Worm (Caenorhabditis elegans): ENCODE measurements around the gene C25A11.2.

Gene C25A11.2

DNA sequence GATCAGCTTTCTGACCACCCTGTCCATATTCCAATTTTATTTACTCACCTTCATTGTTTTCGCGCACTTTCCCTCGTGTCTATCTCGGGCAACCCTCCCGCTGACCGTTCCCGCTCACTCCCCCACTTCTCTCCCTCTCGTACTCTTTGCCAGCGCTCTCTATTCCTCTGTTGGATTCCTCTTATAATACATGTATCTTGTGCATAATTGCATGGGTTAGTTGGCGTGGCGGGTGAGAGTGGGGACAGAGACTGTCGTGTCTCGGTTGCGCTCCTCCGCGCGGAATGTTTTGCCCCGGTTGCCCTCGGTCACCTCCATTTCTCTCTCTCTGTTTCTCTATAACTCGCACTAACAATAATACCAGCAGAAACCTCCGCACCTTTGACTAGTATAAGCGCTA is 11.7 kb upstream of the C25A11.2 start:
- no peak for TF ChIP-seq W03F9.2 (tag; optimal IDR thresholded peaks at IDR 0.05)
- no peak for TF ChIP-seq him-1 (tag; optimal IDR thresholded peaks at IDR 0.05)
- TF ChIP-seq dao-5 (tag; optimal IDR thresholded peaks at IDR 0.05): no peak

DNA sequence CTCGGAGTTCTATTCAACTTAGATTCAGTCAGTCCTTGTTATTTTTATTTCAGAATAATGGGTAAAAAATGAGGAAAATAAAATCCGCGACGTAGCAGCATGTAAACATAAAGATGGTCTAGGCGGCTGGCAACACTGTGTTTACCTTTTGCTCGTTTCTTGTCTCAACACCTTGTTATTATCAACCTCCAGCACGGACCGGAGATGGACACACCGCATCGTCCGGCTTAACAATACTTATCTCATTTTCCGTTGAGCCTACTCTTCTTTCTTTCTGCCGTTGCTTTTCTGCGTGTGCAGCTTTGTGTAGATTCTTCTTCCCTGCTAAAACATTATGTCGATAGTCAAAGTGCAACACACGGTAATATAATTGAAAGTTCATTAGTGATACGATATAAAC is 10.8 kb upstream of the C25A11.2 start:
- no peak for TF ChIP-seq dao-5 (tag; optimal IDR thresholded peaks at IDR 0.05)
- no peak for TF ChIP-seq him-1 (tag; optimal IDR thresholded peaks at IDR 0.05)
- no peak for TF ChIP-seq W03F9.2 (tag; optimal IDR thresholded peaks at IDR 0.05)

DNA sequence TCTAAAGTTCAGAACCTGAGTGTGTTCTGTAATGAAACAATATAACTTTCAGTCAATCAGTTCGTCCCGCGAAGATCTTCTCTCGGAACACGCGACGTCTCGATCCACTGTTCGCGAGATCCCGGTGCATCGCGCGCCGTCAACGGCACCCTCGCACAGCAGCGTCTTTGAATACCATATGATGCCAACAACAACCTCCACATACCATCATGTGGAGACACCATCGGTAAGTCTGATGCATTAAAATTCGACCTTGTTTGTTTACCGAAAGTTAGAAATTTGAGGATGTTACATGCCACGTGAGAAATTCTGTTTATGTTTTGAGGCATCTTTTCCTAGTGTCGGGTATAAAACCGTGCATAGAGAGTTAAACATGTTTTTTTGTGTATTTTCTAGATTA is 10.3 kb upstream of the C25A11.2 start:
- TF ChIP-seq dao-5 (tag; optimal IDR thresholded peaks at IDR 0.05) (no peak), W03F9.2 (tag; optimal IDR thresholded peaks at IDR 0.05) (no peak), him-1 (tag; optimal IDR thresholded peaks at IDR 0.05) (no peak)

DNA sequence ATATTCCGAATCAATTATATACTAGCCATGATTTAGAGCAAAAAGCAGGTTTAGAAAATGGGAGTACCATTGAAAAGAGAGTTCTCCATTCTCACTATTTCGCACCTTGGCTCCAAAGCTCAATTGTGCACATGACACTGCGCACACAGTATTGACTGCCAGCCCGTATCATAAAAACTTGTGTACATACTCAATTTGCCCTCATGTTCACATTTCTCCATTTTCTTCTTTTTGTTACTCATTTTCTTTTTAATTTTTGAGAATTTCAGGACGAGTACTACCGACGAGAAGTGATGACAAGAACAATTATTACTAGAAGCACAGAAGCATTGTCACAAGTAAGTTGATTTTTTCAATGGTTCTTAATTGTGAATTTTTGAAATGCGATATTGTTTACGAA is 9.5 kb upstream of the C25A11.2 start:
- TF ChIP-seq him-1 (tag; optimal IDR thresholded peaks at IDR 0.05): no peak
- TF ChIP-seq dao-5 (tag; optimal IDR thresholded peaks at IDR 0.05): no peak
- TF ChIP-seq W03F9.2 (tag; optimal IDR thresholded peaks at IDR 0.05): no peak

DNA sequence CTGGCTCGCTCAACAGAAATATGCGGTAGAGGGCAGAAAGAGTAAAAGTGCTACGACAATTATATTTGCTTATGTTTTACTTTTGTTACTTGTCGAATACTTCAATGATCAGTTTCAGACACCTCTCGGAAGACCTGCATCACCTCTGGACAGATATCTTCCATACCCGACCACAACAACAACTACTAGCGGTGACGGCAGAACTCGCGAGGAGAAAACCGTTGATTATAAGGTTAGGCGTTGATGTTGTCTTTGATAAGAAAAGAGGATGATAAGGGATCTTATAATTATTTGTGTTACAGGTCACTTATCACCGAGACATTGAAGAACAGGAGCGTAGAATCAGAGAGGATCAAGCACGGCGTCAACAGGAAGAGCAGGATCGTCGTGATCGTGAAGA is 8.8 kb upstream of the C25A11.2 start:
- TF ChIP-seq dao-5 (tag; optimal IDR thresholded peaks at IDR 0.05) (no peak), him-1 (tag; optimal IDR thresholded peaks at IDR 0.05) (no peak), W03F9.2 (tag; optimal IDR thresholded peaks at IDR 0.05) (no peak)

DNA sequence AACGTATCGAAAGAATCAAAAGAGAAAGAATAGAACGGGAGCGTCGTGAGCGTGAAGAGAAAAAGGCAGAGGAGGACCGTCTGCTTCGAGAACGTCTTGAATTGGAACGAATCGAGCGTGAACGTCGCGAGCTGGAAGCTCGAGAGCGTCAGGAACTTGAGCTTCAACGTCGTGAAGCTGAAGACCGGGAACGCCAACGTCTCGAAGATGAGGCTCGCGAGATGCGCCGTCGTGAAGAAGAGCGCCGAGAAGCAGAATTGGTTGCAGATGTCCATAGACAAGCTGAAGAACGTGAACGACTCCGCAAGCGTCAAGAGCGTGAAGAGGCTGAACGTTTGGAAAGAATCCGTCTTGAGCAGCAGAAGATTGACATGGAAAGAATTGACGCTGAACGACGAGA is 8.0 kb upstream of the C25A11.2 start:
- TF ChIP-seq W03F9.2 (tag; optimal IDR thresholded peaks at IDR 0.05) (no peak), dao-5 (tag; optimal IDR thresholded peaks at IDR 0.05) (no peak), him-1 (tag; optimal IDR thresholded peaks at IDR 0.05) (no peak)

DNA sequence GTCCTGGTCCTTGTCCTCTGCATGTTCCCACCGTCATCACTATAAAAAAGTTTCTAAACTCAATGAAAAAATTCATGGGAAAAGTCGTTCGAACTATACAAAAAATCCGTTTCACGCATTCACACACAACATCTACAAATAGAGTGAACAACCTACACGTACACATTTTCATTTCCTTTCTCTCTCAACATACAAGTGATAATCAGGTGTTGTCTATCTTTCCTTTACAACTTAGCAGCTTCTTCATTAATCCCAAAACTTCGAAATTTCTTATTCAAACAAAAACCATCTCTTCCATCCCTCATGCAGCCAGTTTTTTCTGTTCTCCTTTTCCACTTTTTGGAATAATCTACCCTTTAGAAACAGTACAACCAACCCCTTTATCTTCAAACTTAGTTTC is 6.0 kb upstream of the C25A11.2 start:
- TF ChIP-seq dao-5 (tag; optimal IDR thresholded peaks at IDR 0.05) (no peak), him-1 (tag; optimal IDR thresholded peaks at IDR 0.05) (no peak), W03F9.2 (tag; optimal IDR thresholded peaks at IDR 0.05) (no peak)

DNA sequence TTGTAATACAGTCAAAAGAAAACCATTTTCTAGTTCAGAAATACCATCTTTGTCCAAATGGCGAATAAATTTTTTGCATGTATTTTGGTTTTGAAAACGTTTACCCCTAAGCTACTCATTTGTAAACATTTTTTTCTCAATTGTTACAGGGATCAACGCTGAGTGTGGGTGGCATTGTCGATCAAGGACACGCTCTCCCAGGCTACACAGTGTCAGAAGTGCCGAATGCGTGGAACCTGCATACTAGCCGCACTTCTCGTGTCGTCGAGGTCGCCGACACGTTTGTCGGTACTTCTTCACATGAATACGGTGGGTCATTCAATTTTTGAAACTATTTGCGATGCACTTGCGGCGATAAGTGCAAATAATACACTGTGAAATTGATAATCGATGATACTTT is 2.3 kb upstream of the C25A11.2 start:
- TF ChIP-seq W03F9.2 (tag; optimal IDR thresholded peaks at IDR 0.05) (no peak), him-1 (tag; optimal IDR thresholded peaks at IDR 0.05) (no peak), dao-5 (tag; optimal IDR thresholded peaks at IDR 0.05) (no peak)

DNA sequence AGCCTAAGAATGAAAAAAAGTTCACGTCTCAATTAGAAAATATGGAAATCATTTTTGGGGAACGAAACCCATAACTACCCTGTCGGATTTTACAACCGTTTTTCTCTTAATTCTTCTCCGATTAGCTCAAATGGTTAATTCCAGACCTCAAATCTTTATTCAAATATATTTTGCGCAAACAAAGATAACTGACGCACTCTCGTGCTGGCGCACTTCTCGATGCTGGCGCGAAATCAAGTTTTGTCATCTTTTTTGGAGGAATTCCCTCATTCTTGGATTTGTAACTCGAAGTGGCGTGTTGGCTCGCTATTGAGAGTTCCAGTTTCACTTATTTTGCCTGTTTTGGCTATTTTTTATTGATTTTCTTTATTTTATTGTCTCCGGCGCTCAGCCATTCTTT is 3.7 kb downstream of the C25A11.2 start:
- TF ChIP-seq dao-5 (tag; optimal IDR thresholded peaks at IDR 0.05) (no peak), W03F9.2 (tag; optimal IDR thresholded peaks at IDR 0.05) (no peak), him-1 (tag; optimal IDR thresholded peaks at IDR 0.05) (no peak)

DNA sequence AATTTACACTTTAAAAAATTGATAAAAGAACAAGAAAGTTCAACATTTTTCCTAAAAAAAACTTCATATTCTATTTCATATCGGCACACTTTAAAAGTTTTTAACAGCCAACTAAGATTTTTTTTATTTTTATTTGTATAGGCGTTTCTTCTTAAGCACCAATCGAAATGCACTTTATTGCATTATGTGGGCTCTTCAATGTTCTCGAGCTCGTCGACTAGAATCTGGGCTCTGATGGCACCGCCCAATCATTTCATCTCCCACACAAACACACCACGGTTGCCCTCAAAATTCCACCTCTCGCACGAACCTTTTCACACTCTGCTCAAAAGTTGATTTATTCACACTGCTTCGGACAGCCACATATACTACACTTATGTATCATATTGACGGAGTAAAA is 23.5 kb downstream of the C25A11.2 start, which contains the start of gene B0563.6:
TSS of gene B0563.6 (plus strand) at position 301 of the 400 bp plus-strand sequence.
- TF ChIP-seq dao-5 (tag; optimal IDR thresholded peaks at IDR 0.05) (no peak), him-1 (tag; optimal IDR thresholded peaks at IDR 0.05) (no peak), W03F9.2 (tag; optimal IDR thresholded peaks at IDR 0.05) (no peak)

DNA sequence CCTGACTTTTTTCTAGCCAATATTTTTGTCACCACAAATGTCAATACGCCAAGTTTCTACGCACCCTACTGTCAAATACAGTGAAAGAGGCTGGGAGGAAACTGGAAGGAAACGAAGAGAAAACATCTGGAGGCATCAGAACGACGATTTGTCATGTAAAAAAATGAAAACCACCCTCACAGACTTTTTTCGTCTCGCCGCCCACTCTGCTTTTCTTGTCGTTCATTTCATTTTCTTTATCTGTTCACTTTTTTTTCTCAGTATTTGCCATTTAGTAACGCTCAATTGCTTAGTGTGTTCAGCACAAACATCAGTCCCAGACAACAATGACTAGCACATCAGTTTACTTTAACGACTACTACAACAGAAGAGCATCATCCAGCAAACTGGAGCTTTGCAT is 32.0 kb downstream of the C25A11.2 start, which contains the start of gene B0563.5:
TSS of gene B0563.5 (plus strand) at position 301 of the 400 bp plus-strand sequence.
- TF ChIP-seq him-1 (tag; optimal IDR thresholded peaks at IDR 0.05): no peak
- TF ChIP-seq W03F9.2 (tag; optimal IDR thresholded peaks at IDR 0.05): no peak
- TF ChIP-seq dao-5 (tag; optimal IDR thresholded peaks at IDR 0.05): no peak

DNA sequence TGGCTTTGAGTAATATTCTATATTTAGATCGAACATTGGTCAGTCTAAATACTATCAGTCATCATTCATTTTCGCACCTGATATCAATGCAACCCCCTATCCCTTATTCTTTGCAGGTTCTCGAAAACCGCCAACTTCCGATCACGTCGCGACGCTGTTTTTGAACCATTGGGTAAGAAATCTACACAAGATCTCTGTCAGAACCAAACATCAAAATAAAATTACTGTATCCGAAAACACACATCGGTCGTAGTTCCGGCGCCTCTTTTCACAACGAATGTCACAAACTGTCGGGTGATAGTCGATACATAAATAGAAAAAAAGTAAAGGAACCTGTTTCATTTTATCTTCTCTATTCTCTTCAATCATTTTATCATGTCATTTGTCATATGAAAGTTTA is 33.1 kb downstream of the C25A11.2 start:
- no peak for TF ChIP-seq W03F9.2 (tag; optimal IDR thresholded peaks at IDR 0.05)

DNA sequence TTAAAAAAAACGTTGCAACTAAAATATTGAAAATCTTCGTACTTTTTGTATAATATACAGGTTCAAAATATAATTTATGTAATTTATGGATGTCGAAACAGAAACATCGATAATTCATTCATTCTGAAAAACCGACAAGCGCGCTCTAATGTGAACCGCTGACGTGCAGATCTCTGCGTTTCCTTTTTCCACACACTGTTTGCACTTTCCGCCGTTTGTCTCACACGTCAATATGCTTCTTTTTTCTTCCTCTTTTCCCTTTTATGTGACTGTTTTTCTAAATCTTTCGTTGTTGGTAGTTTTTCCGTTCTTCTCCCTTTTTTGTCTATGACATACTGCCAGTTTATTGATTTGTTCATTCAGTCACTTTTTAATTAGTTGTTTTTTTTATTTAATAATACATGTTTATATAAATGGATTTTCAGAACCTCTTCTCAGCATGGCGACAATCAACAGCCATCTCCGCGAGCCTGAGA is 36.4 kb downstream of the C25A11.2 start, which contains the start of gene tmbi-4:
TSS of gene tmbi-4 (plus strand) at position 426 of the 476 bp plus-strand sequence.
- TF ChIP-seq dao-5 (tag; optimal IDR thresholded peaks at IDR 0.05): no peak
- TF ChIP-seq W03F9.2 (tag; optimal IDR thresholded peaks at IDR 0.05): peak; percentile 28

DNA sequence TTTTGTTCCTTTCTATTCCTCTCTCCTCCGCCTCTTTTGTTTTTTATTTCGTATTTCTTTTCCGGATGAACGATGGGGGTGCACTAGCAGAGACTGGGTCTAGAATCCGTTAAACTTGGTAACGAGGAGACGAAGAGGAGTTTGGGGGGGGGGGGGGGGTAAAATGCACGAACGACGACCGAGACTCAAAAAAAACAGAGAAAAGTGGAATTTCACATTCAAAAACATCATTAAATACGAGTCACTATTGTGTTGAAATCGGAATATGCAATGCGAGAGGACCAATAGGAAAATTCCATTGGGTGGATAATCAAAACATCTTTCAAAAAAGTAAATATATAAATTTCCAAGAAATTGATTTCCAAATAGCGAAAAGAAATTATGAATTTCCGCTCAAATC is 40.4 kb downstream of the C25A11.2 start, which contains the start of gene B0563.7:
TSS of gene B0563.7 (minus strand) at position 101 of the 400 bp plus-strand sequence.
- TF ChIP-seq W03F9.2 (tag; optimal IDR thresholded peaks at IDR 0.05) (no peak), dao-5 (tag; optimal IDR thresholded peaks at IDR 0.05) (no peak), him-1 (tag; optimal IDR thresholded peaks at IDR 0.05) (no peak)

DNA sequence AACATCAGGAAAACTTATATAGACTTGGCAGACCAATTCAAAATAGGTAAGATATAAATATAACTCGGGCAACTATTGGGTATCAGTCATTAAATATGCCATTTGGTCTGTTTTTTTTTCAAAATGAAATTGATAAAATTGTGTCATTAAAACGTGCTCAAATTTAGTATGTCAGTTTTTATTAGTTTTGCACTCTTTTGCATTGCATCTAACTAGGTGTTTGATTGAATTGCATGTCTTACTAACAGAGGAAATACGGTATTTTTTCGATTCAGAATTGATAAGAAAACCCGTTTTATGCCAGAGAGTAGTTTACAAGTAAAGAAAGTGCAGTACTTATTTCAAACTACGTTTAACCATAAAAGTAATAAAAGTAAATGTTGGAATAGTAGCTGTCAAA is 41.9 kb downstream of the C25A11.2 start:
- TF ChIP-seq W03F9.2 (tag; optimal IDR thresholded peaks at IDR 0.05) (no peak), dao-5 (tag; optimal IDR thresholded peaks at IDR 0.05) (no peak), him-1 (tag; optimal IDR thresholded peaks at IDR 0.05) (no peak)

Data from whole organism, L4/young adult.